Worm (Caenorhabditis elegans) whole organism, young adult: ENCODE measurements around the gene mdf-1.

Experiments used
- F37B4.10 ChIP-seq: fragments of 200-800 bp; sonication (Bioruptor generic); IDR thresholded peaks from 2 replicates; pipeline ENCODE4 v1.3.6; 2022; ENCODE audit warnings: missing genetic modification characterization, missing compliant biosample characterization
- F49E8.2 ChIP-seq: sonication (generic microtip); optimal IDR thresholded peaks from 3 replicates; lab custom pipeline; 2017; ENCODE audit warnings: missing genetic modification characterization, mild to moderate bottlenecking, missing compliant biosample characterization, antibody characterized with exemption, moderate library complexity; ENCODE audit not compliant: insufficient read depth
- F52B5.7 ChIP-seq: sonication (generic microtip); optimal IDR thresholded peaks from 2 replicates; lab custom pipeline; 2016; ENCODE audit warnings: mild to moderate bottlenecking, missing genetic modification characterization, missing compliant biosample characterization
- Y53G8AR.9 ChIP-seq: fragments of 200-800 bp; sonication (Bioruptor generic); conservative IDR thresholded peaks from 2 replicates; pipeline ENCODE4 v1.3.6; 2022; ENCODE audit warnings: missing genetic modification reagents, missing genetic modification characterization, missing compliant biosample characterization
- dpff-1 ChIP-seq: sonication (generic microtip); optimal IDR thresholded peaks from 2 replicates; lab custom pipeline; 2017; ENCODE audit warnings: mild to moderate bottlenecking, missing genetic modification characterization, missing compliant biosample characterization
- him-1 ChIP-seq: sonication (generic microtip); optimal IDR thresholded peaks from 2 replicates; lab custom pipeline; 2016; ENCODE audit warnings: missing genotype, missing genetic modification reagents, missing genetic modification characterization, missing compliant biosample characterization
- rpc-1 ChIP-seq, 2 experiments: fragments of 150-350 bp in 1 of 2; sonication (generic microtip) in 1 of 2; optimal IDR thresholded peaks; 2 replicates each; lab custom pipeline; 2014 to 2018; ENCODE audit warnings: missing biosample characterization in 1 of 2, missing genetic modification characterization in 1 of 2, missing genetic modification reagents in 1 of 2, missing genotype in 1 of 2
- snpc-4 ChIP-seq, 5 experiments: fragments of 150-350 bp in 1 of 5; sonication (generic microtip) in 4 of 5; optimal IDR thresholded peaks; 2 replicates each; lab custom pipeline; 2014 to 2018; ENCODE audit warnings: missing genetic modification characterization in 5 of 5, missing biosample characterization in 3 of 5, antibody characterized with exemption in 2 of 5, mild to moderate bottlenecking in 2 of 5, missing compliant biosample characterization in 2 of 5, missing genotype in 2 of 5, moderate library complexity in 2 of 5, missing genetic modification reagents in 1 of 5

DNA sequence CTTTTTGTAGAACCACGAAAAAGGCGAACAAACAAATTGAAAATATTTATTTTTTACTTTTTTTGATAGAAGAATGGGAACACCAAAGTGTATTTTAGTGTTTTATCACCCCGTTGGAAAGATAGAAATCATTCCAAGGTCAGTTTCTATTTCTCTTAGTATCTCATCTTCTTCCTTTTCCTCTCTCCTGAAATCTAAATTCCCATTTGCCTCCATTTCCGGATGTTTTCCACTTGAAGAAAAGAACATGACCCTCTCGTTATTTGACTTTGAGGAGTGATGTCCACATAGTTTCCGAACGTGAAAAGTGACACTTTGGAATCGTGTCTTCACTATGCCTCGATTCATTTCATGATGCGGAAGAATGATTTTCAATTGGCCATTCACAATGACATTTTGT lies 43.6 kb upstream of the mdf-1 start:
- TF ChIP-seq F37B4.10 (no peak), F49E8.2 (tag; lab: Kevin White, UChicago) (no peak), F52B5.7 (tag; lab: Kevin White, UChicago) (no peak), dpff-1 (no peak), Y53G8AR.9 (GFP tag; lab: Robert Waterston, UW) (no peak), snpc-4 (GFP tag; optimal IDR thresholded peaks at IDR 0.05; lab: Kevin White, UChicago) (no peak), snpc-4 (tag; optimal IDR thresholded peaks at IDR 0.05; lab: Kevin White, UChicago) (no peak), him-1 (tag; lab: Kevin White, UChicago) (no peak), rpc-1 (optimal IDR thresholded peaks at IDR 0.05; lab: Kevin White, UChicago) (no peak), rpc-1 (tag; optimal IDR thresholded peaks at IDR 0.05; lab: Kevin White, UChicago) (no peak)
